Worm (Caenorhabditis elegans) whole organism, mixed stage, embryonic: ENCODE measurements around the gene lido-17.

ENCODE experiments used
- M03D4.4 ChIP-seq: sonication (generic microtip); optimal IDR thresholded peaks from 2 replicates; lab custom pipeline; 2017; ENCODE audit warnings: mild to moderate bottlenecking, missing genetic modification characterization, missing compliant biosample characterization
- bed-3 ChIP-seq: fragments of 200-800 bp; sonication (Bioruptor generic); optimal IDR thresholded peaks from 3 replicates; lab custom pipeline; 2018; ENCODE audit warnings: mild to moderate bottlenecking, missing genetic modification characterization, moderate library complexity, missing compliant biosample characterization
- blmp-1 ChIP-seq: fragments of 150-350 bp; optimal IDR thresholded peaks from 2 replicates; lab custom pipeline; 2014; ENCODE audit warnings: missing biosample characterization, missing genetic modification characterization
- ceh-39 ChIP-seq: fragments of 150-350 bp; optimal IDR thresholded peaks from 2 replicates; lab custom pipeline; 2014; ENCODE audit warnings: missing biosample characterization, missing genetic modification characterization
- ceh-43 ChIP-seq: fragments of 200-800 bp; sonication (Bioruptor generic); optimal IDR thresholded peaks from 2 replicates; lab custom pipeline; 2018; ENCODE audit warnings: mild to moderate bottlenecking, missing genetic modification characterization, moderate library complexity, missing compliant biosample characterization
- ces-1 ChIP-seq: fragments of 150-350 bp; optimal IDR thresholded peaks from 2 replicates; lab custom pipeline; 2014; ENCODE audit warnings: missing biosample characterization, missing genetic modification reagents, missing genetic modification characterization
- cnd-1 ChIP-seq: fragments of 200-800 bp; sonication (Bioruptor generic); optimal IDR thresholded peaks from 2 replicates; lab custom pipeline; 2018; ENCODE audit warnings: mild to moderate bottlenecking, missing genetic modification characterization, missing compliant biosample characterization
- elt-1 ChIP-seq: sonication (generic microtip); optimal IDR thresholded peaks from 2 replicates; lab custom pipeline; 2017; ENCODE audit warnings: missing genetic modification characterization, mild to moderate bottlenecking, missing compliant biosample characterization, antibody characterized with exemption, moderate library complexity, borderline replicate concordance; ENCODE audit not compliant: insufficient read depth
- elt-3 ChIP-seq: fragments of 150-350 bp; optimal IDR thresholded peaks from 2 replicates; lab custom pipeline; 2014; ENCODE audit warnings: missing biosample characterization, missing genetic modification characterization
- flh-1 ChIP-seq: fragments of 200-800 bp; sonication (Bioruptor generic); optimal IDR thresholded peaks from 2 replicates; lab custom pipeline; 2018; ENCODE audit warnings: mild to moderate bottlenecking, missing genetic modification characterization, moderate library complexity, missing compliant biosample characterization
- ham-2 ChIP-seq: fragments of 200-800 bp; sonication (Bioruptor generic); optimal IDR thresholded peaks from 2 replicates; lab custom pipeline; 2018; ENCODE audit warnings: mild to moderate bottlenecking, missing genetic modification characterization, missing compliant biosample characterization
- lin-13 ChIP-seq: fragments of 150-350 bp; optimal IDR thresholded peaks from 2 replicates; lab custom pipeline; 2014; ENCODE audit warnings: missing biosample characterization, missing genetic modification characterization
- lin-32 ChIP-seq: fragments of 200-800 bp; sonication (Bioruptor generic); optimal IDR thresholded peaks from 2 replicates; lab custom pipeline; 2018; ENCODE audit warnings: mild to moderate bottlenecking, missing genetic modification characterization, missing compliant biosample characterization
- mab-5 ChIP-seq: fragments of 150-350 bp; optimal IDR thresholded peaks from 2 replicates; lab custom pipeline; 2014; ENCODE audit warnings: missing biosample characterization, missing genetic modification characterization
- mep-1 ChIP-seq: fragments of 150-350 bp; optimal IDR thresholded peaks from 2 replicates; lab custom pipeline; 2017; ENCODE audit warnings: missing biosample characterization, missing genetic modification reagents, missing genetic modification characterization, inconsistent platforms
- mls-2 ChIP-seq: sonication (generic microtip); optimal IDR thresholded peaks from 2 replicates; lab custom pipeline; 2016; ENCODE audit warnings: mild to moderate bottlenecking, missing genetic modification characterization, moderate library complexity, missing compliant biosample characterization
- nhr-12 ChIP-seq: fragments of 150-350 bp; optimal IDR thresholded peaks from 2 replicates; lab custom pipeline; 2014; ENCODE audit warnings: missing biosample characterization, missing genetic modification characterization
- nhr-2 ChIP-seq: fragments of 150-350 bp; optimal IDR thresholded peaks from 2 replicates; lab custom pipeline; 2014; ENCODE audit warnings: missing biosample characterization, missing genetic modification characterization
- nhr-237 ChIP-seq: fragments of 150-350 bp; optimal IDR thresholded peaks from 2 replicates; lab custom pipeline; 2014; ENCODE audit warnings: missing biosample characterization, missing genetic modification characterization
- nhr-76 ChIP-seq: sonication (generic microtip); optimal IDR thresholded peaks from 2 replicates; lab custom pipeline; 2017; ENCODE audit warnings: missing biosample characterization, missing genetic modification characterization
- snpc-4 ChIP-seq: fragments of 150-350 bp; optimal IDR thresholded peaks from 2 replicates; lab custom pipeline; 2014; ENCODE audit warnings: missing biosample characterization, missing genetic modification characterization
- sptf-1 ChIP-seq: sonication (generic microtip); optimal IDR thresholded peaks from 2 replicates; lab custom pipeline; 2017; ENCODE audit warnings: mild to moderate bottlenecking, missing genetic modification characterization, moderate library complexity, missing compliant biosample characterization
- tbx-8 ChIP-seq: fragments of 200-800 bp; sonication (Bioruptor generic); optimal IDR thresholded peaks from 2 replicates; lab custom pipeline; 2018; ENCODE audit warnings: mild to moderate bottlenecking, missing genetic modification characterization, moderate library complexity, missing compliant biosample characterization
- unc-120 ChIP-seq: sonication (generic microtip); optimal IDR thresholded peaks from 2 replicates; lab custom pipeline; 2017; ENCODE audit warnings: missing genetic modification characterization, missing compliant biosample characterization; ENCODE audit not compliant: poor library complexity, severe bottlenecking
- unc-39 ChIP-seq: fragments of 150-350 bp; optimal IDR thresholded peaks from 2 replicates; lab custom pipeline; 2014; ENCODE audit warnings: missing biosample characterization, missing genetic modification characterization
- zip-8 ChIP-seq: fragments of 150-350 bp; optimal IDR thresholded peaks from 2 replicates; lab custom pipeline; 2014; ENCODE audit warnings: missing biosample characterization, missing genetic modification characterization
- ztf-11 ChIP-seq: fragments of 150-350 bp; optimal IDR thresholded peaks from 2 replicates; lab custom pipeline; 2014; ENCODE audit warnings: missing biosample characterization, missing genetic modification characterization

lido-17 gene

ce11 chrII:9346490-9346889 is 46.1 kb downstream of the lido-17 start, which contains the start of gene F42A8.1:
F42A8.1 (minus strand) TSS chrII:9346590.
- TF ChIP-seq lin-13 (no peak), blmp-1 (tag; lab: Kevin White, UChicago) (no peak), ceh-43 (no peak), nhr-12 (tag; lab: Kevin White, UChicago) (no peak), ztf-11 (no peak), elt-1 (tag; lab: Kevin White, UChicago) (no peak), nhr-76 (tag; lab: Kevin White, UChicago) (no peak)

DNA sequence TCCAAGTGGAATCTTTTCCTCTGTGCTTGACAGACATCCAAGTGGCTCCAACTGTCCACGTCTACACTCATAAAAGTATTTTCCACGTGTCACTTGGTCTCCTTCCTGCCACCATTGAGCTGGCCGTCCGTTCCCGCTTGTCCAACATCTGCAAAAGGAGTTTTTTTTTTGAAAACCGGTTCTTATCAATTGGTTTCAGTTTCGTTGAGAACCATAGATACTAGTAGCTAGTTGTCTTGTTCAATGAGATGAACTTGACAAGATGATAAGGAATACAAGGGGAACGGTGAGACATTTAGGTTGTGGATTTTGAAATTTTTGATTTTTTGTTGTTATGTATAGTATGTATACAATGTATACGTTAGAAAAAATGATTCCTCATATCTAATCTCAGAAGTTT is 46.8 kb downstream of the lido-17 start:
- TF ChIP-seq sptf-1 (tag; lab: Kevin White, UChicago) (no peak), mls-2 (tag; lab: Kevin White, UChicago) (no peak), unc-120 (tag; lab: Kevin White, UChicago) (no peak), ceh-43 (no peak), ztf-11 (no peak)

- TF ChIP-seq snpc-4 (tag; lab: Kevin White, UChicago) (no peak), mep-1 (tag; lab: Kevin White, UChicago) (no peak), nhr-2 (tag; lab: Kevin White, UChicago) (no peak)
Observed at ce11 chrII:9345116-9345515, 47.5 kb downstream of the lido-17 start.

ce11 chrII:9343955-9344354 is 48.7 kb downstream of the lido-17 start:
- TF ChIP-seq elt-3 (tag; lab: Kevin White, UChicago) (peak; percentile 20), flh-1 (GFP tag; lab: Kevin White, UChicago) (no peak), blmp-1 (tag; lab: Kevin White, UChicago) (no peak)

ce11 chrII:9338859-9339258 is 53.8 kb downstream of the lido-17 start, which contains the start of gene ttll-12:
ttll-12 (plus strand) TSS chrII:9338997.
- TF ChIP-seq flh-1 (GFP tag; lab: Kevin White, UChicago) (no peak), blmp-1 (tag; lab: Kevin White, UChicago) (no peak), elt-3 (tag; lab: Kevin White, UChicago) (no peak), cnd-1 (tag; lab: Kevin White, UChicago) (no peak), mab-5 (tag; lab: Kevin White, UChicago) (no peak), lin-13 (no peak), ces-1 (GFP tag; lab: Kevin White, UChicago) (no peak), ceh-39 (no peak), unc-120 (tag; lab: Kevin White, UChicago) (no peak), sptf-1 (tag; lab: Kevin White, UChicago) (no peak), M03D4.4 (tag; lab: Kevin White, UChicago) (no peak), ceh-43 (no peak), zip-8 (no peak), nhr-76 (tag; lab: Kevin White, UChicago) (no peak), lin-32 (GFP tag; lab: Kevin White, UChicago) (no peak), ham-2 (GFP tag; lab: Kevin White, UChicago) (no peak), nhr-2 (tag; lab: Kevin White, UChicago) (no peak), tbx-8 (no peak)
- TF ChIP-seq, all 35 proteins: peak for 0

ce11 chrII:9336651-9337050 is 56.0 kb downstream of the lido-17 start:
- TF ChIP-seq unc-39 (tag; lab: Kevin White, UChicago) (no peak), zip-8 (no peak), mab-5 (tag; lab: Kevin White, UChicago) (no peak), ztf-11 (no peak), snpc-4 (tag; lab: Kevin White, UChicago) (no peak), bed-3 (no peak), nhr-2 (tag; lab: Kevin White, UChicago) (no peak), mep-1 (tag; lab: Kevin White, UChicago) (no peak), nhr-237 (no peak)
